Fruit fly (Drosophila melanogaster): Measurements from ENCODE around the gene Sec16.

The Sec16 gene

DNA sequence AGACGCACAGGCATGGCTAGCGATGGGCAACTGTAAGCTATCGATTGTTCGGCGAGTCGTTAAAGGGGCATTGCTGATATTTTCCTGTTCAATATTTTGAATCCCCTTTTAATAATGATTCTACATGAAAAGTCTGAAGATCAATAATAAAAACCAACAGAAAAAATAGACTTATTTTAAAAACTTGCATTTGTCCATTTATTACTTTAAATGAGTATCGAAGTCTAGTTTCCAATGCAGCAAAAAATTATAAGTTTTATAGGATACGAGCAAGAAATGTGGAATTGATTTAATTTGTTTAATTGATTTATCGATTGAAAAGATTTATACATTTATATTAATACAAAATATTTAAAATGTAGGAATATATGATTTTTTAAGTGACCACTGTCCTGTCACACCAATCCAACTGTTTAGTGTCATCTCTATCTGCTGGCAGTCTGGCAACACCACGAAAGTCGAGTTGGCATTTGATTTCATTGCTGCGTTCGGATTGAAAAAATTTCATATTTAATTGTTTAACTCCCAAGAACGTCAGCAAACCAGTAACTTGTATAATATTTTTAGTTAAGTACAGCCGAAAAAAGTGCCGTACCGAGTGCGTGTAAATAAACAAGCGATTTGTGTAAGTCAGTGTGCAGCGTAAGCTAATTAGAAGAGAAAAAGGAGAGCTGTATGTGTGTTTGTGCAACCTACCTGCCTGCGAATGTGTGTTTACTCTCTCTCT is at the start of gene Sec16, which contains the start of gene CG1824 (continued):
- no peak for TF ChIP-seq pum (GFP tag; optimal IDR thresholded peaks at IDR 0.05)
- TF ChIP-seq Six4 (GFP tag; optimal IDR thresholded peaks at IDR 0.05): no peak
- no peak for TF ChIP-seq CG11504 (tag; optimal IDR thresholded peaks at IDR 0.05)
- no peak for TF ChIP-seq onecut (GFP tag; IDR thresholded peaks at IDR 0.05)
- TF ChIP-seq dan (GFP tag; IDR thresholded peaks at IDR 0.05): no peak
- TF ChIP-seq CG17361 (GFP tag; IDR thresholded peaks at IDR 0.05): peak; percentile 84
- no peak for TF ChIP-seq Nf-YB (GFP tag; optimal IDR thresholded peaks at IDR 0.05)
- TF ChIP-seq Kr (GFP tag; optimal IDR thresholded peaks at IDR 0.05): no peak
- TF ChIP-seq CG7271 (tag; optimal IDR thresholded peaks at IDR 0.05): no peak
- no peak for TF ChIP-seq jumu (GFP tag; optimal IDR thresholded peaks at IDR 0.05)
- TF ChIP-seq HLHmδ (GFP tag; optimal IDR thresholded peaks at IDR 0.05): no peak
- no peak for TF ChIP-seq ERR (GFP tag; optimal IDR thresholded peaks at IDR 0.05)
- TF ChIP-seq CG16779 (GFP tag; IDR thresholded peaks at IDR 0.05): no peak
- no peak for TF ChIP-seq dm (GFP tag; optimal IDR thresholded peaks at IDR 0.05)
- TF ChIP-seq CG10267 (tag; optimal IDR thresholded peaks at IDR 0.05): peak; percentile 52
- TF ChIP-seq org-1 (GFP tag; optimal IDR thresholded peaks at IDR 0.05): no peak
- no peak for TF ChIP-seq CG4730 (GFP tag; IDR thresholded peaks at IDR 0.05)
- TF ChIP-seq Gsc (GFP tag; IDR thresholded peaks at IDR 0.05): no peak
- TF ChIP-seq CG12391 (tag; optimal IDR thresholded peaks at IDR 0.05): peak; percentile 72
- peak; percentile 63; the same call in 1 of the 2 replicates for TF ChIP-seq NFAT (GFP tag; IDR thresholded peaks at IDR 0.05)
- TF ChIP-seq CG4820 (GFP tag; optimal IDR thresholded peaks at IDR 0.05): no peak
- no peak for TF ChIP-seq CG18011 (GFP tag; optimal IDR thresholded peaks at IDR 0.05)
- TF ChIP-seq CG11398 (GFP tag; optimal IDR thresholded peaks at IDR 0.05): no peak
- TF ChIP-seq oc (tag; optimal IDR thresholded peaks at IDR 0.05): no peak
- no peak for TF ChIP-seq zf30C (GFP tag; optimal IDR thresholded peaks at IDR 0.05)
- TF ChIP-seq bab2 (GFP tag; optimal IDR thresholded peaks at IDR 0.05): no peak
- no peak for TF ChIP-seq CG10366 (GFP tag; IDR thresholded peaks at IDR 0.05)
- TF ChIP-seq usp (GFP tag; optimal IDR thresholded peaks at IDR 0.05): no peak
- no peak for TF ChIP-seq Dad (GFP tag; optimal IDR thresholded peaks at IDR 0.05)
- no peak; the same call in 2 of the 3 replicates for TF ChIP-seq ci (GFP tag; IDR thresholded peaks at IDR 0.05)
- no peak for TF ChIP-seq CG16863 (GFP tag; optimal IDR thresholded peaks at IDR 0.05)
- no peak for TF ChIP-seq Rx (GFP tag; IDR thresholded peaks at IDR 0.05)
- TF ChIP-seq nom (GFP tag; optimal IDR thresholded peaks at IDR 0.05): no peak
- TF ChIP-seq ara (GFP tag; IDR thresholded peaks at IDR 0.05): no peak
- TF ChIP-seq salm (tag; optimal IDR thresholded peaks at IDR 0.05): no peak
- no peak for TF ChIP-seq pan (optimal IDR thresholded peaks at IDR 0.05)
- TF ChIP-seq pan (GFP tag; optimal IDR thresholded peaks at IDR 0.05 in 1 of 2, IDR thresholded peaks at IDR 0.05 in 1 of 2): no peak
- TF ChIP-seq fd64A (GFP tag; optimal IDR thresholded peaks at IDR 0.05): no peak
- no peak for TF ChIP-seq Sox100B (GFP tag; optimal IDR thresholded peaks at IDR 0.05)
- peak; percentile 16 for TF ChIP-seq pzg (GFP tag; optimal IDR thresholded peaks at IDR 0.05)
- TF ChIP-seq CkIIα-i1 (GFP tag; IDR thresholded peaks at IDR 0.05): no peak
- no peak for TF ChIP-seq E2f1 (GFP tag; IDR thresholded peaks at IDR 0.05)
- no peak for TF ChIP-seq run (tag; optimal IDR thresholded peaks at IDR 0.05)
- TF ChIP-seq scrt (GFP tag; optimal IDR thresholded peaks at IDR 0.05): no peak
- no peak; the same call in 1 of the 2 replicates for TF ChIP-seq CG14667 (GFP tag; IDR thresholded peaks at IDR 0.05)
- TF ChIP-seq CG12299 (tag; optimal IDR thresholded peaks at IDR 0.05): no peak
- no peak for TF ChIP-seq ken (GFP tag; IDR thresholded peaks at IDR 0.05)
- peak; percentile 67; the same call in 2 of the 3 replicates for TF ChIP-seq Opbp (GFP tag; IDR thresholded peaks at IDR 0.05; ENCODE audit: partially characterized antibody)
- TF ChIP-seq CG30403 (GFP tag; optimal IDR thresholded peaks at IDR 0.05): peak; percentile 68
- TF ChIP-seq crc (GFP tag; optimal IDR thresholded peaks at IDR 0.05): no peak
- TF ChIP-seq sd (tag; optimal IDR thresholded peaks at IDR 0.05): no peak
